Worm (Caenorhabditis elegans): ENCODE measurements around the gene Y67A10A.7.
A peak's percentile ranks its signal among the peaks of the same experiment; 100 is the strongest.

The Y67A10A.7 gene

DNA sequence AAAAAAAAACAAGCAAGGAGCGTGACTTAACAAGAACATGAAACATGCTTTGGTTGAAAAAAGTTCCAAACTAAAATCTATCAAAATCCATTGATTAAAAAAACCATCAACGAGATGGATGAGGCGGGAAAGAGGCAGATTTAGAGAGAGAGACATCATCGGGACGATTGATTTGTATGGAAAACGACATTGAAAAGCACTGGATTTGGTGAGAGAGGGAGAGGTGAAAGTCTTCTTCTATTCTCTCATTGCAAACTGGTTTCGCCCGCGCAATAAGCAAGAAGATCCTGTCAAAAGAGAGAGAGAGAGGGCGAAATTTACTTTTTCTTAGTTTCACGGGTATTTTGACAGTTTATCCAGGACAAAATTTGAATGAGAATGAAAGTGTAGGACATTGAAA, 11.2 kb downstream of the Y67A10A.7 start:
- TF ChIP-seq snpc-4 (GFP tag; optimal IDR thresholded peaks at IDR 0.05), result no peak
- peak in 2 of 4 experiments; percentile 9 to 30 for TF ChIP-seq snpc-4 (tag; optimal IDR thresholded peaks at IDR 0.05)
- no peak for TF ChIP-seq F23B12.7 (tag; optimal IDR thresholded peaks at IDR 0.05; ENCODE audit: insufficient read depth)

DNA sequence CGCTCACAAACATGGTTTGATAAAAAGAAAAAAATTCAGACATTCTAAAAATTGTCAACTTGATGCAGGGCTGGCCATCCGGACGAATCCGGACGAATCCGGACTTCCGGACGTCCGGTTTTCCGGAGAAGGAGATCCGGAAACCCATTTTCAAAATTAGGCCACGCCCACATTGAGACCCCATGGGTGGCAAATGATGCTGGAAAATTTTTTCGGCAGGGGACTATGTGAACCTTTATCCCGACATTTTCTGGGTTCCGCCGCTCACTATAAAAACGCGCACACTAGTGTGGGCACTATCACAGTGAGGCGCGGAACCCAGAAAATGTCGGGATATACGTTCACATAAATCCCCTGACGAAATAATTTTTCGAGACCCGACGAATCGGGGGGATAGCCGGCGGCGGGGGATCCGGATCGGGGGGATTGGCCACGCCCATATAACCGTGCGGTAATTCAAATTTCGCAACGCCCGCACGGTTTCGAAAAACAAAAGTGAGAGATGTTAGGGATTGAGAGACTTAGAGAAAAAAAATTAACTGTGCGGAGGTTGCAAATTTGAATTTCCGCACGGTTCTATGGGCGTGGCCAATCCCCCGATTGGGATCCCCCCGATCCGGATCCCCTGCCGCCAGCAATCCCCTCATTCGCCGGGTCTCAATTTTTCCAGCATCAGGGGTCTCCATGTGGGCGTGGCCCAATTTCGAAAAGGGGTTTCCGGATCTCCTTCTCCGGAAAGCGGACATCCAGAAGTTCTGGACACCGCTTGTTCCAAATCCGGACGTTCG, 14.0 kb downstream of the Y67A10A.7 start:
- no peak for TF ChIP-seq Y67H2A.10 (GFP tag; conservative IDR thresholded peaks at IDR 0.05)
- TF ChIP-seq ztf-26 (tag; optimal IDR thresholded peaks at IDR 0.05), result no peak
- peak; percentile 75 for TF ChIP-seq hmg-1.2 (GFP tag; IDR thresholded peaks at IDR 0.05)
- no peak for TF ChIP-seq atf-7 (tag; optimal IDR thresholded peaks at IDR 0.05)
- TF ChIP-seq pbrm-1 (GFP tag; IDR thresholded peaks at IDR 0.05), result peak; percentile 42; the same call in 1 of the 2 replicates
- TF ChIP-seq attf-6 (GFP tag; IDR thresholded peaks at IDR 0.05), result peak; percentile 94
- TF ChIP-seq snpc-1.1 (tag; optimal IDR thresholded peaks at IDR 0.05; ENCODE audit: insufficient read depth), result peak; percentile 48
- TF ChIP-seq attf-5 (GFP tag; optimal IDR thresholded peaks at IDR 0.05), result no peak
- no peak for TF ChIP-seq F37B4.10 (GFP tag; IDR thresholded peaks at IDR 0.05)
- peak; percentile 65 for TF ChIP-seq snpc-4 (GFP tag; optimal IDR thresholded peaks at IDR 0.05)
- peak; percentile 23 to 93 (median 34) for TF ChIP-seq snpc-4 (tag; optimal IDR thresholded peaks at IDR 0.05)
- no peak for TF ChIP-seq lin-35 (GFP tag; optimal IDR thresholded peaks at IDR 0.05)
- peak; percentile 52 for TF ChIP-seq ceh-100 (GFP tag; IDR thresholded peaks at IDR 0.05)
- TF ChIP-seq lir-1 (GFP tag; conservative IDR thresholded peaks at IDR 0.05), result no peak
- TF ChIP-seq nhr-27 (tag; optimal IDR thresholded peaks at IDR 0.05), result no peak
- peak; percentile 37; the same call in 1 of the 2 replicates for TF ChIP-seq egrh-3 (GFP tag; IDR thresholded peaks at IDR 0.05)
- TF ChIP-seq ets-4 (GFP tag; optimal IDR thresholded peaks at IDR 0.05), result no peak
- no peak for TF ChIP-seq F33H1.4 (GFP tag; IDR thresholded peaks at IDR 0.05)

DNA sequence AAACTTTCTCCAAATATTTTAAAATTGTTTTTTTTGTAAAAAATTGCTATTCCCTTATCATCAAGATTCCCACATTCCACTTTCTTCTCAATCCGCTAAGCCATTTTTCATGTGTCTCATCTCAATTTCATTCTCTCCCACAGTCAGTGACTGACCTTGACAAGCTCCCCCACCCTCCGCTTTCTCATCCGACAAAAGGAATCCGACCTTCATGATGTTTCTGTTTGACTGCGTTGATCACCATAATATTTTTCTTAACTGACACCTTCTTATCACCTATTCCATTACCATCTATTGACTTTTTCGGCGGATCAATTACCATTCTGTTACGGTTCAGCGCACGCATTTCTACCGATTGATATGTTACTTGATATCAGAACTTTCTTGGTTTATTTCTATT, 15.2 kb downstream of the Y67A10A.7 start:
- TF ChIP-seq Y56A3A.18 (GFP tag; IDR thresholded peaks at IDR 0.05) (no peak), mes-4 (tag; optimal IDR thresholded peaks at IDR 0.05) (no peak), F10E7.11 (tag; optimal IDR thresholded peaks at IDR 0.05) (no peak), rpc-1 (optimal IDR thresholded peaks at IDR 0.05) (no peak), rpc-1 (tag; optimal IDR thresholded peaks at IDR 0.05) (no peak), Y67H2A.10 (GFP tag; conservative IDR thresholded peaks at IDR 0.05) (no peak), ztf-25 (GFP tag; IDR thresholded peaks at IDR 0.05) (no peak), tbp1 (GFP tag; optimal IDR thresholded peaks at IDR 0.05) (no peak), atf-7 (tag; optimal IDR thresholded peaks at IDR 0.05) (no peak), lin-35 (GFP tag; optimal IDR thresholded peaks at IDR 0.05) (no peak), hmg-20 (GFP tag; IDR thresholded peaks at IDR 0.05) (no peak), ets-4 (GFP tag; optimal IDR thresholded peaks at IDR 0.05) (no peak), dpff-1 (tag; optimal IDR thresholded peaks at IDR 0.05) (no peak), lir-1 (GFP tag; conservative IDR thresholded peaks at IDR 0.05) (no peak), nhr-90 (tag; optimal IDR thresholded peaks at IDR 0.05) (no peak), ceh-100 (GFP tag; IDR thresholded peaks at IDR 0.05) (no peak)

DNA sequence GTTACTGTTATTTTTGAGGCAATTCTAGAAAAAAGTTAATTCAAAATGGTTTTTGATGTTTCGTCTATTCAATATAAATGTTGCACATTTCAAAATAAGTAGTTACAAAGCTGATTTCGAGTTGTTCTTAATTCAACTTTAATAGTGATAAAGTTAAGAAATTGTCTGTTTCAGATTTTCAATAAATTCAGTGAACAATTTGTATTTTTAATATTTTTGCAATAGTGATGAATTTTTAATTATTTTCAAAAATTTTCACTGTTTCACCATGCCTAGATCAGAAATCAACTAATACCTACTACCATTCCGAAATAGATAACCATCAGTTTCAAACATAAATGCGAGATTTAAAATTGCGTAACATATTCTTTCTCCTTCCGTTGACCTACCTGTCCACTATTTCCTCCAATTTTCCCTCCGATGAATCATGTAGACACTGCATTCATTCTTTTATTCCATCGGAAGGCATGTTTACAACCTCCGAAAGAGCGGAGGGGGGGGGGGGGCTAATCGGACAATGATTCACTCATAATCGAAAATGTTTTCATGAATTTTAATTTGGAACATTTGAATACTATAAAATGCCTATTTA, 16.2 kb downstream of the Y67A10A.7 start:
- TF ChIP-seq aptf-3 (GFP tag; IDR thresholded peaks at IDR 0.05) (no peak), snpc-4 (GFP tag; optimal IDR thresholded peaks at IDR 0.05) (no peak), snpc-4 (tag; optimal IDR thresholded peaks at IDR 0.05) (peak in 3 of 4 experiments; percentile 7 to 61 (median 40)), Y67H2A.10 (GFP tag; conservative IDR thresholded peaks at IDR 0.05) (no peak), F55B11.4 (tag; optimal IDR thresholded peaks at IDR 0.05; ENCODE audit: borderline replicate concordance, insufficient read depth) (no peak), attf-6 (GFP tag; IDR thresholded peaks at IDR 0.05) (0 out of 2 replicates have a peak, but pooled peaks have one; percentile 43), sea-2 (GFP tag; IDR thresholded peaks at IDR 0.05) (no peak), tlf-1 (GFP tag; optimal IDR thresholded peaks at IDR 0.05) (no peak), somi-1 (GFP tag; optimal IDR thresholded peaks at IDR 0.05) (no peak), pha-4 (tag; optimal IDR thresholded peaks at IDR 0.05) (no peak), F22D6.2 (tag; optimal IDR thresholded peaks at IDR 0.05) (no peak), zfh-2 (GFP tag; conservative IDR thresholded peaks at IDR 0.05) (no peak), hlh-12 (tag; optimal IDR thresholded peaks at IDR 0.05) (no peak), lin-40 (tag; optimal IDR thresholded peaks at IDR 0.05) (no peak), xnd-1 (tag; optimal IDR thresholded peaks at IDR 0.05) (no peak)
